Worm (Caenorhabditis elegans) whole organism, L2 larva: ENCODE results near the gene F32D8.1.

Experiments
- C34F6.9 ChIP-seq: fragments of 150-350 bp; optimal IDR thresholded peaks from 2 replicates; lab custom pipeline; 2014; ENCODE audit warnings: missing biosample characterization, missing genetic modification characterization
- F13H6.1 ChIP-seq: sonication (generic microtip); optimal IDR thresholded peaks from 2 replicates; lab custom pipeline; 2016; ENCODE audit warnings: missing genetic modification characterization, missing compliant biosample characterization
- Y55F3AM.14 ChIP-seq: fragments of 200-800 bp; sonication (Bioruptor generic); optimal IDR thresholded peaks from 2 replicates; lab custom pipeline; 2018; ENCODE audit warnings: mild to moderate bottlenecking, missing genetic modification characterization, missing compliant biosample characterization
- aly-2 ChIP-seq: fragments of 150-350 bp; optimal IDR thresholded peaks from 2 replicates; lab custom pipeline; 2014; ENCODE audit warnings: missing biosample characterization, missing genetic modification characterization
- ama-1 ChIP-seq: fragments of 150-350 bp; optimal IDR thresholded peaks from 2 replicates; lab custom pipeline; 2018; ENCODE audit warnings: inconsistent platforms
- blmp-1 ChIP-seq: sonication (generic microtip); optimal IDR thresholded peaks from 2 replicates; lab custom pipeline; 2017; ENCODE audit warnings: missing genetic modification characterization, mild to moderate bottlenecking, missing compliant biosample characterization, antibody characterized with exemption, moderate library complexity; ENCODE audit not compliant: insufficient read depth
- ceh-16 ChIP-seq: fragments of 150-350 bp; optimal IDR thresholded peaks from 2 replicates; lab custom pipeline; 2014; ENCODE audit warnings: missing biosample characterization, missing genetic modification characterization
- ceh-82 ChIP-seq: fragments of 150-350 bp; optimal IDR thresholded peaks from 2 replicates; lab custom pipeline; 2014; ENCODE audit warnings: missing biosample characterization, missing genetic modification characterization
- crh-2 ChIP-seq: sonication (generic microtip); optimal IDR thresholded peaks from 2 replicates; lab custom pipeline; 2017; ENCODE audit warnings: missing biosample characterization, missing genetic modification characterization
- dmd-4 ChIP-seq: sonication (generic microtip); optimal IDR thresholded peaks from 2 replicates; lab custom pipeline; 2017; ENCODE audit warnings: missing biosample characterization, missing genetic modification characterization
- egl-27 ChIP-seq: sonication (generic microtip); optimal IDR thresholded peaks from 3 replicates; lab custom pipeline; 2017; ENCODE audit warnings: missing biosample characterization, missing genetic modification reagents, missing genetic modification characterization
- elt-1 ChIP-seq: fragments of 150-350 bp; optimal IDR thresholded peaks from 2 replicates; lab custom pipeline; 2014; ENCODE audit warnings: missing biosample characterization, missing genetic modification characterization
- elt-3 ChIP-seq: sonication (generic microtip); optimal IDR thresholded peaks from 2 replicates; lab custom pipeline; 2017; ENCODE audit warnings: missing biosample characterization, missing genetic modification characterization
- gmeb-1 ChIP-seq: fragments of 150-350 bp; optimal IDR thresholded peaks from 2 replicates; lab custom pipeline; 2014; ENCODE audit warnings: missing biosample characterization, missing genetic modification characterization
- lin-11 ChIP-seq: fragments of 150-350 bp; sonication (generic microtip); optimal IDR thresholded peaks from 2 replicates; lab custom pipeline; 2014; ENCODE audit warnings: missing biosample characterization, missing genetic modification characterization, inconsistent platforms, mixed read lengths
- lin-13 ChIP-seq: fragments of 150-350 bp; optimal IDR thresholded peaks from 2 replicates; lab custom pipeline; 2014; ENCODE audit warnings: missing biosample characterization, missing genetic modification reagents, missing genetic modification characterization
- lin-39 ChIP-seq: fragments of 150-350 bp; optimal IDR thresholded peaks from 2 replicates; lab custom pipeline; 2014; ENCODE audit warnings: missing biosample characterization, missing genetic modification reagents, missing genetic modification characterization
- lsy-2 ChIP-seq, 2 experiments: fragments of 150-350 bp in 1 of 2; sonication (generic microtip) in 1 of 2; optimal IDR thresholded peaks; 2 replicates each; lab custom pipeline; 2014 to 2017; ENCODE audit warnings: missing biosample characterization in 2 of 2, missing genetic modification characterization in 2 of 2
- mab-5 ChIP-seq: fragments of 150-350 bp; optimal IDR thresholded peaks from 2 replicates; lab custom pipeline; 2014; ENCODE audit warnings: missing biosample characterization, missing genetic modification characterization
- mbf-1 ChIP-seq: sonication (generic microtip); optimal IDR thresholded peaks from 2 replicates; lab custom pipeline; 2017; ENCODE audit warnings: missing biosample characterization, missing genetic modification characterization
- nhr-10 ChIP-seq: sonication (generic microtip); optimal IDR thresholded peaks from 2 replicates; lab custom pipeline; 2017; ENCODE audit warnings: missing biosample characterization, missing genetic modification characterization
- nhr-11 ChIP-seq: fragments of 150-350 bp; optimal IDR thresholded peaks from 2 replicates; lab custom pipeline; 2014; ENCODE audit warnings: missing biosample characterization, missing genetic modification characterization
- nhr-12 ChIP-seq: fragments of 150-350 bp; optimal IDR thresholded peaks from 2 replicates; lab custom pipeline; 2014; ENCODE audit warnings: missing biosample characterization, missing genetic modification characterization
- nhr-129 ChIP-seq: fragments of 150-350 bp; optimal IDR thresholded peaks from 2 replicates; lab custom pipeline; 2014; ENCODE audit warnings: missing biosample characterization, missing genetic modification characterization
- nhr-21 ChIP-seq: fragments of 150-350 bp; optimal IDR thresholded peaks from 2 replicates; lab custom pipeline; 2014; ENCODE audit warnings: missing biosample characterization, missing genetic modification characterization
- nhr-23 ChIP-seq: fragments of 150-350 bp; optimal IDR thresholded peaks from 2 replicates; lab custom pipeline; 2014; ENCODE audit warnings: missing biosample characterization, missing genetic modification reagents, missing genetic modification characterization
- nhr-237 ChIP-seq: fragments of 150-350 bp; optimal IDR thresholded peaks from 2 replicates; lab custom pipeline; 2014; ENCODE audit warnings: missing biosample characterization, missing genetic modification characterization
- nhr-25 ChIP-seq: fragments of 150-350 bp; sonication (generic microtip); optimal IDR thresholded peaks from 3 replicates; lab custom pipeline; 2014; ENCODE audit warnings: missing biosample characterization, missing genetic modification characterization
- nhr-6 ChIP-seq: fragments of 150-350 bp; optimal IDR thresholded peaks from 2 replicates; lab custom pipeline; 2014; ENCODE audit warnings: missing biosample characterization, missing genetic modification characterization
- peb-1 ChIP-seq: fragments of 150-350 bp; optimal IDR thresholded peaks from 2 replicates; lab custom pipeline; 2014; ENCODE audit warnings: missing biosample characterization, missing genetic modification characterization
- skn-1 ChIP-seq: sonication (generic microtip); optimal IDR thresholded peaks from 2 replicates; lab custom pipeline; 2017; ENCODE audit warnings: missing biosample characterization, missing genetic modification characterization
- sma-3 ChIP-seq: sonication (generic microtip); optimal IDR thresholded peaks from 2 replicates; lab custom pipeline; 2016; ENCODE audit warnings: missing genetic modification reagents, missing genetic modification characterization, missing compliant biosample characterization
- sma-9 ChIP-seq, 2 experiments: fragments of 150-350 bp in 1 of 2; sonication (generic microtip) in 1 of 2; optimal IDR thresholded peaks; 2 replicates each; lab custom pipeline; 2014 to 2016; ENCODE audit warnings: missing genetic modification characterization in 2 of 2, mild to moderate bottlenecking in 1 of 2, missing biosample characterization in 1 of 2, missing compliant biosample characterization in 1 of 2, missing genetic modification reagents in 1 of 2, moderate library complexity in 1 of 2
- snpc-4 ChIP-seq: fragments of 150-350 bp; optimal IDR thresholded peaks from 2 replicates; lab custom pipeline; 2014; ENCODE audit warnings: missing biosample characterization, missing genetic modification characterization
- unc-39 ChIP-seq: fragments of 150-350 bp; optimal IDR thresholded peaks from 2 replicates; lab custom pipeline; 2014; ENCODE audit warnings: missing biosample characterization, missing genetic modification characterization
- unc-55 ChIP-seq: fragments of 150-350 bp; sonication (generic microtip); optimal IDR thresholded peaks from 3 replicates; lab custom pipeline; 2014; ENCODE audit warnings: missing biosample characterization, missing genetic modification reagents, missing genetic modification characterization
- zag-1 ChIP-seq: fragments of 150-350 bp; optimal IDR thresholded peaks from 2 replicates; lab custom pipeline; 2014; ENCODE audit warnings: missing biosample characterization, missing genetic modification characterization
- ztf-1 ChIP-seq: fragments of 200-800 bp; sonication (Bioruptor generic); conservative IDR thresholded peaks from 2 replicates; pipeline ENCODE4 v1.3.6; 2022; ENCODE audit warnings: missing genetic modification characterization, missing compliant biosample characterization

F32D8.1 gene

DNA sequence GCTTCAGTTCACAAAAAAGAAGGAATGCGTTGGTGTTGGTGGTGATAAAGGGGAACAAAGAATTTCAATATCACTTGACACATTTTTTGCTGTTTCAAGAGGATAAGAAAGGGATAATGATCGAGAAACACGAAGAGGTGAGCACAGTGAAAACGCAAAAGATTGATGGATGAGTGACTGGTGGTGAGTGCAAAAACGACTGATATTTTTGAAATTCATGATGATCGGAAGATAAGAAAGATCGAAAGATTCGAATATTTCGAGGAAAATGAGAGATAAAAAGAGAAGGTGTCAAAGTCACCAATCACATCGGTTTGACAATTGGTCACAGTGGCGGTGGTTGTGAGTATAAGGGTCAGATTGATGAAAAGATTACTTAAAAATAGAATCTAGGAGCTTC lies 35.3 kb downstream of the F32D8.1 start:
- TF ChIP-seq nhr-237 (tag; lab: Kevin White, UChicago): no peak
- no peak for TF ChIP-seq C34F6.9 (tag; lab: Kevin White, UChicago)
- TF ChIP-seq zag-1 (tag; lab: Kevin White, UChicago): no peak
- TF ChIP-seq F13H6.1 (tag; lab: Kevin White, UChicago): peak; percentile 34
- TF ChIP-seq aly-2: no peak
- peak; percentile 63 for TF ChIP-seq nhr-129 (tag; lab: Kevin White, UChicago)
- TF ChIP-seq unc-39 (tag; lab: Kevin White, UChicago): no peak
- TF ChIP-seq elt-1 (tag; lab: Kevin White, UChicago): no peak
- TF ChIP-seq ceh-16: no peak
- TF ChIP-seq egl-27: no peak
- no peak for TF ChIP-seq nhr-6
- TF ChIP-seq nhr-25: no peak
- no peak for TF ChIP-seq crh-2
- no peak for TF ChIP-seq lin-39
- TF ChIP-seq mbf-1: no peak
- TF ChIP-seq skn-1: no peak
- no peak for TF ChIP-seq nhr-10
- no peak for TF ChIP-seq lin-13 (GFP tag; lab: Kevin White, UChicago)
- TF ChIP-seq unc-55: no peak
- TF ChIP-seq snpc-4 (tag; lab: Kevin White, UChicago): no peak
- peak; percentile 12 for TF ChIP-seq sma-9 (GFP tag; optimal IDR thresholded peaks at IDR 0.05; lab: Kevin White, UChicago)
- no peak for TF ChIP-seq sma-9 (tag; optimal IDR thresholded peaks at IDR 0.05; lab: Kevin White, UChicago)
- no peak for TF ChIP-seq nhr-23 (tag; lab: Kevin White, UChicago)
- TF ChIP-seq lsy-2 (tag; optimal IDR thresholded peaks at IDR 0.05; lab: Kevin White, UChicago): no peak
- TF ChIP-seq, all 48 proteins: peak for 3

DNA sequence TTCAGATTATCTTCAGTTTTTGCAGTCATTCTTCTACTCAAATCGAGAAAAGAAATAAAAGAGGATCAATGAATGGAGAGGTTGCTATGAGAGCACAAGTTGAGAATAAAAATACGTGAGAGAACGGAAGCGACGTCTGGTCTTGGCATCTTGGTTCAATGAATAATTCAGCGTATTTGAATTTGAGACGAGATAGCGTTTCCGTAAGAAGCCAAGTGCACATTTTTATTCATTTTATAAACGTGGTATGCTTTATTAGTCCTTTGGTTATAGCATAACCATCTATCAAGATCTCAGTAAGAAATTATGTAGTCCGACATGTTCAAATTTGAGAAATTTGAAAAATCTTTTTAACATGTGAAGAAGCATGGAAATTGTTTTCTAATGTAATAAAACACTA lies 37.7 kb downstream of the F32D8.1 start, which contains the start of gene F58B4.2:
Gene F58B4.2 (minus strand): TSS at position 101 of the 400 bp plus-strand sequence.
- no peak for TF ChIP-seq blmp-1
- no peak for TF ChIP-seq nhr-237 (tag; lab: Kevin White, UChicago)
- TF ChIP-seq ztf-1 (GFP tag; lab: Robert Waterston, UW): no peak
- no peak for TF ChIP-seq lin-11
- no peak for TF ChIP-seq snpc-4 (tag; lab: Kevin White, UChicago)
- TF ChIP-seq ceh-82 (tag; lab: Kevin White, UChicago): no peak
- no peak for TF ChIP-seq lin-39
- TF ChIP-seq unc-39 (tag; lab: Kevin White, UChicago): no peak
- TF ChIP-seq nhr-129 (tag; lab: Kevin White, UChicago): no peak
- TF ChIP-seq Y55F3AM.14 (GFP tag; lab: Kevin White, UChicago): no peak
- TF ChIP-seq peb-1: no peak
- no peak for TF ChIP-seq crh-2
- no peak for TF ChIP-seq nhr-25
- no peak for TF ChIP-seq gmeb-1 (tag; lab: Kevin White, UChicago)
- no peak for TF ChIP-seq ceh-16
- no peak for TF ChIP-seq nhr-10
- no peak for TF ChIP-seq lsy-2 (tag; optimal IDR thresholded peaks at IDR 0.05; lab: Kevin White, UChicago)

DNA sequence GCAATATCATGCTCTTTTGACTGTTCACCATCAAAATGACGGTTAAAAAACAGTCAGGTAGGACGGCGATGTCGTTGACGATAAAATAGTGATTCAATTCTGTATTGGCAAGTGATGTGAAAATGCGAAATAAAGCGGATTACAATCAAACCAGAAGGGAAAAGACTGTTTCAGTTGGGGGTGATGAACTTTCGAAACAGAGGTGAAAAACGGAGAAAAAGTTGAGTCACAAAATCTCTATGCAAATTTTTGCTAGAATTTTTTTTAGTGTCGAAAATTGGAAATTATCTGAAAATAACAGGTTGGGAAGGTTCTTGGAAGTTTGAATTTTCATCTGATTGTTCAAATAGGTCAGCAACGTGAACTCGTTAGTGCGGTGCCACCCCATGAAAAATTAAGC lies 41.1 kb downstream of the F32D8.1 start, which contains the start of gene nas-31:
Gene nas-31 (minus strand): TSS at position 101 of the 400 bp plus-strand sequence.
- no peak for TF ChIP-seq lin-13 (GFP tag; lab: Kevin White, UChicago)
- TF ChIP-seq skn-1: no peak
- TF ChIP-seq mab-5 (tag; lab: Kevin White, UChicago): no peak
- TF ChIP-seq ama-1 (lab: Kevin White, UChicago): no peak
- no peak for TF ChIP-seq egl-27
- TF ChIP-seq crh-2: no peak
- TF ChIP-seq lin-39: no peak
- no peak for TF ChIP-seq nhr-12

DNA sequence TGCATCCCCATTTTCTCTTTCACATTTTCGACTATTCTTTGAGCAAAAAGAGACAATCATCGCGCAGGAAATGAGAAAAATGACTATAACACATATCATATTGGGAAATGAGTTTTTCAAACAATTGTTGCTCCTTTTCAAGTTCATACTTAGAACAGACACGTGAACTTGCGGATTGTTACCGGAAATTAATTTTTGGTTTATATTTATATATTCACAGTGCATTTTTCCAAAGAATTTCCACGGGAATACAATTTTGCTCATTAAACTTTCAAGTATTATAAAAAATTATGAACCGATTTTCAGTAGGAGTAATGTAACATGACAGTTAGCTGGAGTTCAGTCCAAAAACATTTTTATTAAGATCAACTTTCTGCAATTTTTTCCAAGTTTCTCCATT lies 42.6 kb downstream of the F32D8.1 start, which contains the start of gene F58B4.7:
Gene F58B4.7 (minus strand): TSS at position 101 of the 400 bp plus-strand sequence.
- no peak for TF ChIP-seq lin-13 (GFP tag; lab: Kevin White, UChicago)
- TF ChIP-seq nhr-11 (tag; lab: Kevin White, UChicago): no peak
- TF ChIP-seq sma-3 (GFP tag; lab: Kevin White, UChicago): no peak
- no peak for TF ChIP-seq unc-39 (tag; lab: Kevin White, UChicago)
- TF ChIP-seq zag-1 (tag; lab: Kevin White, UChicago): no peak
- TF ChIP-seq mbf-1: no peak
- TF ChIP-seq sma-9 (GFP tag; optimal IDR thresholded peaks at IDR 0.05; lab: Kevin White, UChicago): no peak
- TF ChIP-seq sma-9 (tag; optimal IDR thresholded peaks at IDR 0.05; lab: Kevin White, UChicago): no peak
- no peak for TF ChIP-seq lin-11
- no peak for TF ChIP-seq C34F6.9 (tag; lab: Kevin White, UChicago)
- no peak for TF ChIP-seq dmd-4
- TF ChIP-seq peb-1: no peak
- no peak for TF ChIP-seq nhr-21 (tag; lab: Kevin White, UChicago)
- TF ChIP-seq elt-3 (tag; lab: Kevin White, UChicago): no peak
- TF ChIP-seq crh-2: no peak
- TF ChIP-seq nhr-10: no peak
- no peak for TF ChIP-seq aly-2
- TF ChIP-seq, all 48 proteins: peak for 0
